Worm (Caenorhabditis elegans) whole organism, L1 larva: ENCODE measurements around the gene unc-86.
A peak's percentile ranks its signal among the peaks of the same experiment; 100 is the strongest.

ENCODE experiments used
- C04F5.9 ChIP-seq: sonication (generic microtip); optimal IDR thresholded peaks from 2 replicates; lab custom pipeline; 2016; ENCODE audit warnings: missing genetic modification characterization, missing compliant biosample characterization
- Y116A8C.19 ChIP-seq: sonication (generic microtip); optimal IDR thresholded peaks from 2 replicates; lab custom pipeline; 2016; ENCODE audit warnings: missing compliant biosample characterization, missing genetic modification characterization, borderline replicate concordance
- aha-1 ChIP-seq: fragments of 150-350 bp; optimal IDR thresholded peaks from 2 replicates; lab custom pipeline; 2014; ENCODE audit warnings: missing biosample characterization, missing genetic modification characterization
- aly-2 ChIP-seq: fragments of 150-350 bp; optimal IDR thresholded peaks from 2 replicates; lab custom pipeline; 2014; ENCODE audit warnings: missing biosample characterization, missing genetic modification characterization
- ama-1 ChIP-seq: fragments of 150-350 bp; optimal IDR thresholded peaks from 2 replicates; lab custom pipeline; 2014
- ceh-82 ChIP-seq, 3 experiments: fragments of 150-350 bp in 1 of 3; sonication (generic microtip) in 2 of 3; optimal IDR thresholded peaks; 2 replicates each; lab custom pipeline; 2014 to 2017; ENCODE audit warnings: missing biosample characterization in 3 of 3, missing genetic modification characterization in 3 of 3
- ceh-90 ChIP-seq: sonication (generic microtip); optimal IDR thresholded peaks from 2 replicates; lab custom pipeline; 2016; ENCODE audit warnings: missing genetic modification characterization, missing compliant biosample characterization
- dpl-1 ChIP-seq, 3 experiments: fragments of 150-350 bp in 2 of 3; sonication (generic microtip) in 1 of 3; optimal IDR thresholded peaks; 2 replicates each; lab custom pipeline; 2014 to 2017; ENCODE audit warnings: missing biosample characterization in 3 of 3, missing genetic modification characterization in 3 of 3, missing genetic modification reagents in 3 of 3
- dsc-1 ChIP-seq: sonication (generic microtip); optimal IDR thresholded peaks from 2 replicates; lab custom pipeline; 2016; ENCODE audit warnings: mild to moderate bottlenecking, missing genetic modification characterization, missing compliant biosample characterization
- efl-1 ChIP-seq, 4 experiments: fragments of 150-350 bp; optimal IDR thresholded peaks in 3 of 4; peaks in 1 of 4; 1 replicate in 1 of 4; 2 replicates in 3 of 4; lab custom pipeline; 2014; ENCODE audit warnings: missing biosample characterization in 2 of 4, missing genetic modification characterization in 2 of 4, missing genetic modification reagents in 2 of 4
- egl-13 ChIP-seq: sonication (generic microtip); optimal IDR thresholded peaks from 2 replicates; lab custom pipeline; 2016; ENCODE audit warnings: missing genotype, missing genetic modification reagents, missing genetic modification characterization, missing compliant biosample characterization
- elt-3 ChIP-seq, 6 experiments: fragments of 150-350 bp in 1 of 6; sonication (generic microtip); optimal IDR thresholded peaks; 2 replicates each; lab custom pipeline; 2017 to 2018; ENCODE audit warnings: missing biosample characterization in 6 of 6, missing genetic modification characterization in 6 of 6, inconsistent platforms in 1 of 6
- fkh-10 ChIP-seq: sonication (generic microtip); optimal IDR thresholded peaks from 2 replicates; lab custom pipeline; 2017; ENCODE audit warnings: missing biosample characterization, missing genetic modification reagents, missing genetic modification characterization
- fkh-4 ChIP-seq: sonication (generic microtip); optimal IDR thresholded peaks from 2 replicates; lab custom pipeline; 2016; ENCODE audit warnings: missing compliant biosample characterization, missing genetic modification characterization, borderline replicate concordance
- fkh-8 ChIP-seq: sonication (generic microtip); optimal IDR thresholded peaks from 2 replicates; lab custom pipeline; 2016; ENCODE audit warnings: mild to moderate bottlenecking, missing genetic modification characterization, missing compliant biosample characterization
- grh-1 ChIP-seq: fragments of 200-800 bp; sonication (Bioruptor generic); IDR thresholded peaks from 2 replicates; pipeline ENCODE4 v1.3.6; 2022; ENCODE audit warnings: missing genetic modification reagents, missing genetic modification characterization, missing compliant biosample characterization
- isw-1 ChIP-seq: fragments of 200-800 bp; sonication (Bioruptor generic); IDR thresholded peaks from 2 replicates; pipeline ENCODE4 v1.3.6; 2022; ENCODE audit warnings: missing genetic modification characterization, missing compliant biosample characterization
- lin-14 ChIP-seq: fragments of 200-800 bp; sonication (Bioruptor generic); optimal IDR thresholded peaks from 2 replicates; lab custom pipeline; 2018; ENCODE audit warnings: mild to moderate bottlenecking, missing genetic modification characterization, moderate library complexity, missing compliant biosample characterization
- lin-35 ChIP-seq, 2 experiments: fragments of 150-350 bp; optimal IDR thresholded peaks; 2 replicates each; lab custom pipeline; 2014; ENCODE audit warnings: missing biosample characterization in 2 of 2, missing genetic modification characterization in 2 of 2, missing genetic modification reagents in 2 of 2
- lin-39 ChIP-seq: fragments of 150-350 bp; optimal IDR thresholded peaks from 2 replicates; lab custom pipeline; 2014; ENCODE audit warnings: missing biosample characterization, missing genetic modification reagents, missing genetic modification characterization
- lsy-2 ChIP-seq, 2 experiments: fragments of 150-350 bp; optimal IDR thresholded peaks; 2 replicates each; lab custom pipeline; 2014; ENCODE audit warnings: missing biosample characterization in 2 of 2, missing genetic modification characterization in 2 of 2
- mep-1 ChIP-seq: fragments of 150-350 bp; optimal IDR thresholded peaks from 2 replicates; lab custom pipeline; 2014; ENCODE audit warnings: missing biosample characterization, missing genetic modification characterization
- nhr-11 ChIP-seq: fragments of 150-350 bp; optimal IDR thresholded peaks from 2 replicates; lab custom pipeline; 2014; ENCODE audit warnings: missing biosample characterization, missing genetic modification characterization
- nhr-19 ChIP-seq: fragments of 200-800 bp; sonication (Bioruptor generic); conservative IDR thresholded peaks from 2 replicates; pipeline ENCODE4 v1.3.6; 2022; ENCODE audit warnings: missing genetic modification characterization, missing compliant biosample characterization
- nhr-20 ChIP-seq: sonication (generic microtip); optimal IDR thresholded peaks from 2 replicates; lab custom pipeline; 2016; ENCODE audit warnings: mild to moderate bottlenecking, missing genetic modification characterization, missing compliant biosample characterization
- nhr-237 ChIP-seq: fragments of 150-350 bp; optimal IDR thresholded peaks from 2 replicates; lab custom pipeline; 2014; ENCODE audit warnings: missing biosample characterization, missing genetic modification characterization
- nhr-47 ChIP-seq: sonication (generic microtip); optimal IDR thresholded peaks from 2 replicates; lab custom pipeline; 2016; ENCODE audit warnings: mild to moderate bottlenecking, missing genetic modification characterization, moderate library complexity, missing compliant biosample characterization
- nhr-71 ChIP-seq: sonication (generic microtip); optimal IDR thresholded peaks from 2 replicates; lab custom pipeline; 2016; ENCODE audit warnings: mild to moderate bottlenecking, missing genetic modification characterization, moderate library complexity, missing compliant biosample characterization
- nhr-90 ChIP-seq: sonication (generic microtip); optimal IDR thresholded peaks from 2 replicates; lab custom pipeline; 2016; ENCODE audit warnings: mild to moderate bottlenecking, missing genetic modification characterization, missing compliant biosample characterization; ENCODE audit not compliant: poor library complexity
- pag-3 ChIP-seq: sonication (generic microtip); optimal IDR thresholded peaks from 2 replicates; lab custom pipeline; 2017; ENCODE audit warnings: missing genetic modification characterization, mild to moderate bottlenecking, missing compliant biosample characterization, antibody characterized with exemption, borderline replicate concordance; ENCODE audit not compliant: insufficient read depth
- snu-23 ChIP-seq: sonication (generic microtip); optimal IDR thresholded peaks from 2 replicates; lab custom pipeline; 2016; ENCODE audit warnings: missing genetic modification characterization, missing compliant biosample characterization
- sox-4 ChIP-seq: sonication (generic microtip); optimal IDR thresholded peaks from 2 replicates; lab custom pipeline; 2016; ENCODE audit warnings: missing genetic modification characterization, missing compliant biosample characterization
- swsn-7 ChIP-seq: sonication (generic microtip); optimal IDR thresholded peaks from 2 replicates; lab custom pipeline; 2016; ENCODE audit warnings: missing genetic modification characterization, missing compliant biosample characterization
- tbx-2 ChIP-seq: sonication (generic microtip); optimal IDR thresholded peaks from 2 replicates; lab custom pipeline; 2016; ENCODE audit warnings: missing genetic modification characterization, missing compliant biosample characterization
- unc-62 ChIP-seq: fragments of 150-350 bp; optimal IDR thresholded peaks from 2 replicates; lab custom pipeline; 2014; ENCODE audit warnings: missing biosample characterization, missing genetic modification reagents, missing genetic modification characterization
- unc-86 ChIP-seq: sonication (generic microtip); optimal IDR thresholded peaks from 2 replicates; lab custom pipeline; 2016; ENCODE audit warnings: missing genetic modification characterization, missing compliant biosample characterization
- unc-98 ChIP-seq: fragments of 200-800 bp; sonication (Bioruptor generic); IDR thresholded peaks from 2 replicates; pipeline ENCODE4 v1.3.6; 2022; ENCODE audit warnings: missing genetic modification characterization, missing compliant biosample characterization
- zip-4 ChIP-seq: fragments of 200-800 bp; sonication (Bioruptor generic); optimal IDR thresholded peaks from 2 replicates; lab custom pipeline; 2018; ENCODE audit warnings: mild to moderate bottlenecking, missing genetic modification characterization, moderate library complexity, missing compliant biosample characterization
- ztf-11 ChIP-seq, 2 experiments: sonication (generic microtip); optimal IDR thresholded peaks; 2 replicates each; lab custom pipeline; 2016 to 2017; ENCODE audit warnings: missing genetic modification characterization in 2 of 2, missing biosample characterization in 1 of 2, missing compliant biosample characterization in 1 of 2

Gene unc-86

DNA sequence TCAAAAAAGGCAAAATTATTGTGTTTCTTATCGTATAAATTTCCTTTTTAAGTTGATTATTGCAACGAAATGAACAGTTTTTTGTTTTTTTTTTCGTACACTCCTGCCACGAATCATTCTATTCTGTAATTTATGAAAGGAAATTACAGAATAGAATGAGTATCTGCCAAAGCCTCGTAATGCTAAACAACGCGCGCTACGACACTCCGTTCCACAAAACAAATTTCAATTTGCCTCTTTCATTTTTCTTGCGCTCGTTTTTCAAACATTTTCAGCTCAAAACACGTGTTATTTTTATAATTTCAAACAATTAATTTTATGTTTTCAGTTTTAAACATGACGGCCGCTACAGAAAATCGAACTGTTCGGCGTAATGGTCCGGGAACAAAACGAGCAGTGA is 8.6 kb upstream of the unc-86 start, which contains the start of gene mob-4:
TSS of gene mob-4 (plus strand) at position 329 of the 400 bp plus-strand sequence.
- peak in 1 of 3 experiments; percentile 33 for TF ChIP-seq dpl-1 (GFP tag; optimal IDR thresholded peaks at IDR 0.05; lab: Kevin White, UChicago)
- no peak for TF ChIP-seq unc-98
- TF ChIP-seq snu-23 (GFP tag; lab: Kevin White, UChicago) = peak; percentile 6
- no peak for TF ChIP-seq lin-35 (GFP tag; optimal IDR thresholded peaks at IDR 0.05; lab: Kevin White, UChicago)
- peak in 1 of 2 experiments; percentile 17 for TF ChIP-seq efl-1 (optimal IDR thresholded peaks at IDR 0.05; lab: Kevin White, UChicago)
- TF ChIP-seq efl-1 (GFP tag; optimal IDR thresholded peaks at IDR 0.05 in 1 of 2; lab: Kevin White, UChicago) = peak; percentile 25 to 62
- TF ChIP-seq lsy-2 (tag; optimal IDR thresholded peaks at IDR 0.05; lab: Kevin White, UChicago) = peak in 1 of 2 experiments; percentile 26
- TF ChIP-seq, all 84 proteins: peak for 4

DNA sequence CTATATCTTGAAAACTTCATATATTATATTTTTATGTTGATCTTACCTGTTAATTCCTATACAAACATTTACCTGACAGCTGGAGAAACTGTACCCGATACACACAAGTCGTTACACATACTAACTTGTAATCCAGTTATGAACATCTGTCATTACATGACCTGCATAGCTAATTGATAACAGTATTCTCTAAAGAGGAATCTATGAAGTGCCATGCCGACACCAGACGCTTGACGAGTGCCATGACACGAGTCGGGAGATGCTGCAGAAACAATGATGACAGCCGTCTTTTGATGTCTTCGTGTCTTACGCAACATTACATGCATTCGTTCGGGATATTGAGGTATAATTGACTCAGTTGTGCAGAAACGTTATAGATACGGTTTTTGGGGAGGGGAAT is 3.9 kb upstream of the unc-86 start:
- TF ChIP-seq nhr-11 (tag; lab: Kevin White, UChicago) (no peak), tbx-2 (peak; percentile 6), Y116A8C.19 (tag; lab: Kevin White, UChicago) (no peak), swsn-7 (tag; lab: Kevin White, UChicago) (no peak), ceh-90 (tag; lab: Kevin White, UChicago) (no peak), ztf-11 (tag; optimal IDR thresholded peaks at IDR 0.05; lab: Kevin White, UChicago) (peak in 1 of 2 experiments; percentile 57), aha-1 (tag; lab: Kevin White, UChicago) (no peak), ceh-82 (tag; optimal IDR thresholded peaks at IDR 0.05; lab: Kevin White, UChicago) (no peak), mep-1 (no peak), grh-1 (GFP tag; lab: Robert Waterston, UW) (no peak), unc-86 (tag; lab: Kevin White, UChicago) (peak; percentile 79)
- TF ChIP-seq, all 84 proteins: peak for 3

DNA sequence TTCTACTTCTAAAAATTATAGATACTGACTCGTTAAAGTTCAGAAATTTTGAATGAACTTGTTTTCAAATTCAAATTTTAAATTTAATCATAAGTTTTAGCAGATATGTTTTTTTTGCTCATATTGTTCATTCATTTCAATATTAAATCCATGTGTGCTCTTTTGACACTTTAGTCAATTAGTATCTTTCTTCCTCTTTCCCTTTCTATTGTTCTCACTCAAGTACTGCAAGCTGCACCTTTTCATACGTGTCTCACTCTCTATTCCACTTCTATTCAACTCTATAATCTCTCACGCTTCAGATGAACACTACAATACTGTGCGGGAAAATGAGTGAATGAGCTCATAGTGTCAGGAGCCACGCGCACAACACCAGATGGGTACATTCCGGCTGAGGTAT is 1.8 kb upstream of the unc-86 start, which contains the start of gene C30A5.16:
TSS of gene C30A5.16 (plus strand) at position 301 of the 400 bp plus-strand sequence.
- TF ChIP-seq nhr-20 (tag; lab: Kevin White, UChicago) (no peak), fkh-4 (no peak), efl-1 (optimal IDR thresholded peaks at IDR 0.05; lab: Kevin White, UChicago) (no peak), efl-1 (GFP tag; optimal IDR thresholded peaks at IDR 0.05 in 1 of 2; lab: Kevin White, UChicago) (peak in 1 of 2 experiments; percentile 34), pag-3 (tag; lab: Kevin White, UChicago) (no peak), dsc-1 (tag; lab: Kevin White, UChicago) (peak; percentile 11), fkh-8 (tag; lab: Kevin White, UChicago) (no peak)

DNA sequence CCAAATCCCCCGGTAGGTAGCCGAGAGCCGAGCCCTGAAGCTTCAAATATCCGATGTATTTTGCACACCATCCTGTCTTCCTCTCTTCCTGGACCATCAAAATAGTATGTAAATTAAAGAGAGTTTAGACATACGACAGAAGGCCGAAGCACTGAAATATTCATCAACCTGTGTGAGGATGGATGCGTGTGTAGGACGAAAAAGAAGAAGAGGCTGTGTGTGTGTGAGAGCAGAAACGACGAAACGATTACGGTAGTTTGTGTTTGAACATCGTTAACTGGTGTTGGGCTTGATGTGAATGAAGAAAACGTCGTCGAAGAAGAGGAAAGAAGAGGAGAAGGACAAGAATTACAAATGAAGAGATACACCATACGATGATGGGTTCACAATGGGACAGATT is 4.6 kb downstream of the unc-86 start:
- TF ChIP-seq lsy-2 (tag; optimal IDR thresholded peaks at IDR 0.05; lab: Kevin White, UChicago) (peak in 1 of 2 experiments; percentile 61), sox-4 (tag; lab: Kevin White, UChicago) (no peak), C04F5.9 (tag; lab: Kevin White, UChicago) (no peak), unc-86 (tag; lab: Kevin White, UChicago) (peak; percentile 97), lin-14 (GFP tag; lab: Kevin White, UChicago) (peak; percentile 41), nhr-90 (tag; lab: Kevin White, UChicago) (no peak), nhr-47 (tag; lab: Kevin White, UChicago) (no peak), isw-1 (no peak), nhr-237 (tag; lab: Kevin White, UChicago) (no peak), egl-13 (peak; percentile 36), Y116A8C.19 (tag; lab: Kevin White, UChicago) (no peak), elt-3 (tag; optimal IDR thresholded peaks at IDR 0.05; lab: Kevin White, UChicago) (no peak), fkh-8 (tag; lab: Kevin White, UChicago) (no peak), ama-1 (no peak)

DNA sequence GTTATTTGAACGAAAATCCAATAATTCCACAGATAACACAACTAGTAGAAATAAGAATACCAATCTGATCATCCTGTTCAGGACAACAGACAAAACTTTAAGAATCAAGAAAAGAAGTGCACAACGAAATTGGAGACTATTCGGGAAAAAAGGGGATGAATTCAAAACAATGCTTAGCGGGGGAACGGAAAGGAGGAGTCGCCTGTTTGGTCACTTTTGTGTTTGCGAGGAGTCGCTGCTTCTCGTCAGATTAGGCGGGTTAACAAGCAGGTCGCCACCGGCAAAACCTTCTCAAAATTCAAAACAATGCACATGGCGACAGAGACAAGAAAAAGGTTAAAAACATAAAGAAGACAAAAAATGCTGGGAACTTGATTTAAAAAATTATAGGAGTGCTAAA is 6.4 kb downstream of the unc-86 start, which contains the start of gene C30A5.10:
TSS of gene C30A5.10 (minus strand) at position 101 of the 400 bp plus-strand sequence.
- TF ChIP-seq lin-39 (tag; lab: Kevin White, UChicago) (no peak), ama-1 (no peak), aly-2 (tag; lab: Kevin White, UChicago) (no peak), tbx-2 (no peak), nhr-237 (tag; lab: Kevin White, UChicago) (no peak), isw-1 (no peak), dsc-1 (tag; lab: Kevin White, UChicago) (no peak), nhr-71 (tag; lab: Kevin White, UChicago) (no peak), zip-4 (GFP tag; lab: Kevin White, UChicago) (no peak), fkh-10 (no peak), nhr-47 (tag; lab: Kevin White, UChicago) (no peak), nhr-19 (GFP tag; lab: Robert Waterston, UW) (no peak), unc-62 (GFP tag; lab: Kevin White, UChicago) (no peak)
